Worm (Caenorhabditis elegans) whole organism, midembryonic: ENCODE results near the gene T07D4.2.

ENCODE experiments used
- T22C8.4 ChIP-seq: fragments of 200-800 bp; sonication (Bioruptor generic); IDR thresholded peaks from 2 replicates; pipeline ENCODE4 v1.3.6; 2022; ENCODE audit warnings: missing genetic modification characterization, missing compliant biosample characterization
- cog-1 ChIP-seq: sonication (generic microtip); optimal IDR thresholded peaks from 2 replicates; lab custom pipeline; 2016; ENCODE audit warnings: missing genetic modification characterization, missing compliant biosample characterization
- flt-1 ChIP-seq: fragments of 200-800 bp; sonication (Bioruptor generic); IDR thresholded peaks from 2 replicates; pipeline ENCODE4 v1.3.6; 2022; ENCODE audit warnings: missing genetic modification characterization, missing compliant biosample characterization
- klf-2 ChIP-seq: fragments of 200-800 bp; sonication (Bioruptor generic); conservative IDR thresholded peaks from 2 replicates; pipeline ENCODE4 v1.3.6; 2022; ENCODE audit warnings: missing genetic modification reagents, missing genetic modification characterization, missing compliant biosample characterization
- med-1 ChIP-seq: sonication (generic microtip); optimal IDR thresholded peaks from 2 replicates; lab custom pipeline; 2017; ENCODE audit warnings: missing genetic modification characterization, mild to moderate bottlenecking, missing compliant biosample characterization, antibody characterized with exemption, missing genetic modification reagents; ENCODE audit not compliant: insufficient read depth
- ref-1 ChIP-seq: fragments of 200-800 bp; sonication (Bioruptor generic); conservative IDR thresholded peaks from 2 replicates; pipeline ENCODE4 v1.3.6; 2022; ENCODE audit warnings: missing genetic modification reagents, missing genetic modification characterization, missing compliant biosample characterization
- tab-1 ChIP-seq: fragments of 200-800 bp; sonication (Bioruptor generic); IDR thresholded peaks from 2 replicates; pipeline ENCODE4 v1.3.6; 2022; ENCODE audit warnings: missing genetic modification characterization, missing compliant biosample characterization
- ztf-23 ChIP-seq: fragments of 200-800 bp; sonication (Bioruptor generic); IDR thresholded peaks from 2 replicates; pipeline ENCODE4 v1.3.6; 2022; ENCODE audit warnings: missing genetic modification reagents, missing genetic modification characterization, missing compliant biosample characterization
- ztf-29 ChIP-seq: fragments of 200-800 bp; sonication (Bioruptor generic); IDR thresholded peaks from 2 replicates; pipeline ENCODE4 v1.3.6; 2022; ENCODE audit warnings: missing genetic modification reagents, missing genetic modification characterization, missing compliant biosample characterization

The T07D4.2 gene

DNA sequence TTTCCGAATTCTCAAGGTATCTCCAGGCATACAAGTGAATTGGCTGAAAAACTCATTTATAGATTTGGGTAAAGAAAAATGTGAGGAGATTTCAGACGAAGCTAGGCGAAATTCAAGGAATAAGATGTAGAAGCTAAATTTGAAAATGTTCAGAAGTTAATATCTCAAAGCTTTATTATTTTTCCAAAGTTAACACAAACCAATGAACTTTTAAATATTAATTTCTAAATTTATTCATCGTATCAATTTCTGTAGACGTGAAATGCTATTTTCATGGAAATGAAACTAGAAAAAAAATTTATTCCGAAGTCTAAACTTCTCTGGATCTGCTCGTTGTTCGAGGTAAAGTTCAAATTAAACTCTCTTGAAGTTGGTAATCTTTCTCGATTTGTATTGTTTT, 28.4 kb downstream of the T07D4.2 start, which contains the start of gene agxt-1:
Gene agxt-1, plus strand, starts transcription at position 301 of the 400 bp plus-strand sequence.
- TF ChIP-seq med-1 = no peak
- TF ChIP-seq klf-2 (GFP tag; lab: Robert Waterston, UW) = no peak
- TF ChIP-seq ztf-29 (GFP tag; lab: Robert Waterston, UW) = no peak
- no peak for TF ChIP-seq T22C8.4 (GFP tag; lab: Robert Waterston, UW)
- no peak for TF ChIP-seq ref-1 (GFP tag; lab: Robert Waterston, UW)
- no peak for TF ChIP-seq cog-1 (tag; lab: Kevin White, UChicago)
- TF ChIP-seq flt-1 = no peak
- TF ChIP-seq ztf-23 (GFP tag; lab: Robert Waterston, UW) = no peak
- no peak for TF ChIP-seq tab-1 (GFP tag; lab: Robert Waterston, UW)

DNA sequence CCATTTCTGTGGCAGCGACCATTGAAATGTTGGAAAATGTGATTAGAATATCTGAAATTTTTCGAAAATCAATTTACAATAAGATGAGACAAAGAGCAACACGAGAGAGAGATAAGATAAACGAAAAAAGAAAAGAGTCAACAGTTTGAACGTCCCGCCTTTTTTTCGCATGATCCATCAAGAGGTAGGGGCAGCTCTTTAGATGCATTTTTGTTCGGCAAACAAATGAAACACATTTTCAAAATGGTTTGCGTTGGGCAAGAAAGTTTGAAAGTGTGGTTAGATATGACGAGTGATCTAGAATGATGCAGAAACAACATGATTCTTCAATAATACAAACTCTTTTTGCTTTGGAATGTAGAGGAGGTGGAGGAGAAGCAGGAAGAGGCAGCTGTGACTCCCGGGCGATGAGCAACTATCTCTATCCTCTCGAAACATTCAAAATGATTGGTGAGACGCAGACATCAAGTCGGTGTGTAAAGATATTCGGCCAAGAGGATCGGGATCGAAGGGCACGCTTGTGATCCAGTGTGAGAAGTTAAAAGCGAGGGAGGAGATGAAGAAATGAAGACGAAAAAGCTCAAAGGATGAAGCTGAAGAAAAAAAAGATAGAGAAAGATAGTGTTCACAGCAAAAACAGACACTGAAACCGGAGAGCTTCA, 29.1 kb downstream of the T07D4.2 start, which contains the start of gene F46C5.6:
Gene F46C5.6, minus strand, starts transcription at position 51 of the 662 bp plus-strand sequence.
- TF ChIP-seq T22C8.4 (GFP tag; lab: Robert Waterston, UW) (no peak), cog-1 (tag; lab: Kevin White, UChicago) (no peak), klf-2 (GFP tag; lab: Robert Waterston, UW) (no peak), ref-1 (GFP tag; lab: Robert Waterston, UW) (no peak), med-1 (no peak), ztf-29 (GFP tag; lab: Robert Waterston, UW) (no peak), flt-1 (no peak), ztf-23 (GFP tag; lab: Robert Waterston, UW) (no peak)

DNA sequence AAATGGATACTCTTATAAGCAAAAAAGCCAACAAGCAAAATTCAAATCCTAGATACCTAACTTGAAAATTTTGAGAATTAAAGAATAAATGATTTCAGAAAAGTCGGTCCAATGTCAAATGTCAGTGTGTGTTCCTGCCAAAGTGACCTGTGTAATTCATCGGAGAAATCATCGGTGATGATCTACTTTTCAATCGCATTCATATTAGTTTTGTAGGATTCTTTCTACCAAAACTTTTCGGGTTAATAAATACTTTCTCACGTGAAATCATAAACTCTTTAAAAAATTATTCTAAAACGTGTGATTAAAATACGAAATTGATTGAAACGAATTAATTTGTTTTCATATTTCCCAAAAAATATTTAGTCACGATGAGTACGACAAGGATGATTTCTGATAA, 34.7 kb downstream of the T07D4.2 start, which contains the start of gene F46C5.7:
Gene F46C5.7, plus strand, starts transcription at position 301 of the 400 bp plus-strand sequence.
- TF ChIP-seq flt-1 (no peak), tab-1 (GFP tag; lab: Robert Waterston, UW) (no peak), ztf-23 (GFP tag; lab: Robert Waterston, UW) (no peak), ref-1 (GFP tag; lab: Robert Waterston, UW) (no peak), cog-1 (tag; lab: Kevin White, UChicago) (no peak), T22C8.4 (GFP tag; lab: Robert Waterston, UW) (no peak)

DNA sequence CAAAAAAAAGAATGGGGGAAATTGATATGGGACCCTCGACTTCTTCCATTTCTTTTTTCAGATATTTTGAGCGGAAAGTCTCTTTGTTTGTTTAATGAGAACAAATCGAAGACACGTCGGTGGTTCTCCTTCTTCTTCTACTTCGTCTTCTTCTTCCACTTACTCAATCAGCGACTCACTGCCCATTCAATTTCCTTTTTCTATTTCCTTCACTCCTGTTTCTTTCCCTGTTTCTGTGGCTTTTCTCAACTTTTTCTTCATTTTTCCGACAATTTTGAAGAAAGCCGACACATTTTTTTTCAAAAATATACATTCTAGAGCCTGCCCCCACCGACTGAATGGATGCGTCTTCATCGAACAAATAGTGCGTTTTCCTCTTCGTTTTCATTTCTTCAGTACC, 37.9 kb downstream of the T07D4.2 start, which contains the start of gene F46C5.4:
Gene F46C5.4, plus strand, starts transcription at position 222 of the 400 bp plus-strand sequence.
- no peak for TF ChIP-seq tab-1 (GFP tag; lab: Robert Waterston, UW)
- no peak for TF ChIP-seq flt-1
- TF ChIP-seq med-1 = no peak
- TF ChIP-seq klf-2 (GFP tag; lab: Robert Waterston, UW) = no peak
- no peak for TF ChIP-seq ztf-29 (GFP tag; lab: Robert Waterston, UW)
- no peak for TF ChIP-seq cog-1 (tag; lab: Kevin White, UChicago)
- TF ChIP-seq ztf-23 (GFP tag; lab: Robert Waterston, UW) = no peak
- TF ChIP-seq T22C8.4 (GFP tag; lab: Robert Waterston, UW) = no peak
- TF ChIP-seq ref-1 (GFP tag; lab: Robert Waterston, UW) = no peak

DNA sequence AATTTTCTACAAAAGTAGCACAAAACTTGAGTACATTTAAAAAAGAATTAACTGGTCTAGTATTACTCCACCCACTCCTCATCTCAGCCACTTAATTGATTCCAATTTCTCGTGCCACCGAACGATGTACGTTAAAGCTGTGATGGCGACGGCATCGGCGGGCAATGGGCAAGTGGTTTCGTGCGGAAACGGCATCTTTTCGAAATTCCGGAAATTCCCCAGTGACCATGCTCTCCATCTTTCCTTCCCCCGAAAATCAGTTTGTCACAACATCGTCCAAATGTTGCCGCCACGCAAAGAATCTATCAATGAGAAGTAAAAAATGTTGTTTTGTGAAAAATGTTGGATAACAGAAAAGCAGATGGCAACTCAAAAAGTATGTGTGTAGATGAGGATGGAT, 40.8 kb downstream of the T07D4.2 start:
- TF ChIP-seq ztf-23 (GFP tag; lab: Robert Waterston, UW) = no peak

DNA sequence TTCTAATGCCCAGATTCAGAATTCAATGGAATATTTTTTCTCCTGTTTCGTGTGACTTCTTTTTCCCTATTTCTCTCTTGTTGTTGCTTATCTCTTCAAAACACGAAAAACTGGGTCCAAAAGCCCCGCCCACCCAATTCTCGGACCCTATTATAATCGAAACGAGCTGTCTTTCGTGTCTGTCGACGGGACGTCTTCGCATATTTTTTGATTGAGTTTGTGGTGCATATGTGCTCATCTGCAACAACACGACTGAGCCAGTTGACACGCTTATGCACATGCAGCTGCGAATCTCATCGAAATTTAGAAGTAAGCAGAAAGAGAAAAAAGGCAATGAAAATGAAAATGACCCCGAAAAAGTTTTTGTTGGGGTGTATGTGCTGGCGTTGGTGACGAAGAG, 42.8 kb downstream of the T07D4.2 start:
- no peak for TF ChIP-seq ztf-29 (GFP tag; lab: Robert Waterston, UW)
- no peak for TF ChIP-seq cog-1 (tag; lab: Kevin White, UChicago)
- no peak for TF ChIP-seq ztf-23 (GFP tag; lab: Robert Waterston, UW)
- TF ChIP-seq flt-1 = no peak
- TF ChIP-seq klf-2 (GFP tag; lab: Robert Waterston, UW) = no peak
- TF ChIP-seq T22C8.4 (GFP tag; lab: Robert Waterston, UW) = no peak

DNA sequence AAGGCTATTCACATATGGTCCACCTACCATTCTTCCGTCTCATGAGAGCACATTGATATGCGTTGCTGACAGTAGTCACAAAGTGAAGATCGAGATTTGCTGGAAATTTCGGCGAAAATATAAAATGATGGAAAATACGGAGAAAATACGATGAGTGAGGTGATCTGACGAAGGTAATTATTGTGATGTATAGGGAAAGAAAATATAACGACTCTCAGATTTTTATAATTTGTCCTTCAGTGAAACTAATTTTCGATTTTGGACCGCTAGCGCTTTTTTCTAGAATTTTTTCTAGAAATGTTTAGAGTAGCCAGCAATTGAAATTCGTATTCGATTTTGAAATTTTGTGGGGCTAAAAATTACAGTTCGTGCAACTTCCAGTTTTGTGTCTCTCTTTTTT, 44.6 kb downstream of the T07D4.2 start, which contains the start of gene F46C5.2:
Gene F46C5.2, minus strand, starts transcription at position 101 of the 400 bp plus-strand sequence.
- TF ChIP-seq ztf-23 (GFP tag; lab: Robert Waterston, UW) (no peak), klf-2 (GFP tag; lab: Robert Waterston, UW) (no peak), med-1 (no peak), cog-1 (tag; lab: Kevin White, UChicago) (no peak), tab-1 (GFP tag; lab: Robert Waterston, UW) (no peak), ztf-29 (GFP tag; lab: Robert Waterston, UW) (no peak), flt-1 (no peak), T22C8.4 (GFP tag; lab: Robert Waterston, UW) (no peak), ref-1 (GFP tag; lab: Robert Waterston, UW) (no peak)

DNA sequence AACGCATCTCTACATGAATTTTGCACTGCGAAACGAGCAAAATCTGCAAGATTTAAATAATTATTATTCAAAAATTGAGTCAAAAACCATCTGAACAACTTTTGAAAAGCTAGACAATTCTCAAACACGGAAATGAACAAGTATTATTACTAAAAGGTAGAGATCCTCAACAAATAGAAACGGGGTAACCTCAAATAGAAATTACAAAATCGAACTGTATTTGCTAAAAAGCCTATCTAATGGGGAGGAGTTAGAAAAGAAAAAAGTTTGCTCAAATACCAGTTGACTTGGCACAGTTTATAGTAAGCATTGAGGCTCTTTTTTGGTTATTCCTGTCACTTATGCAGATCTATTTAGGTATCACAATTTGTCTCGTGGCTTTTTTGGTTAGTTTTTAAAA, 48.0 kb downstream of the T07D4.2 start, which contains the start of gene nas-25:
Gene nas-25, plus strand, starts transcription at position 301 of the 400 bp plus-strand sequence.
- no peak for TF ChIP-seq T22C8.4 (GFP tag; lab: Robert Waterston, UW)

DNA sequence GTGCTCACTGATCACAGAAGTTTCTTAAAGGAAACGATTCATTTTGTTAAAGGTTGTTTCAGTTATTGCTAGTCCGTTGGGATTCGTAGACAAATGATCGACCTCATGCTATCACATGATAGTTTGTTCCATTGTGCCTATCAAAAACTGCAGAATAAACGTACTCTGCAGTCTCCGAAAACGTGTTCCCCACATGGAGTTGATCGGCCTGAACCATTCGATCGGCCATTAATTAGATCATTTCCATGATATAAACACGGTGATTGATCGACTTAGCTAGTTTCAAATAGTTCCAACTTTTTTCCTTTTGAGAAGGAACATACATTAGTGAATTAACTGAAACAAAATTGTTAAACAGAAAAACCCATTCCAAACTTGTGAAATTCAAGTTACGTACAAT, 51.0 kb downstream of the T07D4.2 start:
- TF ChIP-seq med-1 = no peak
- no peak for TF ChIP-seq ref-1 (GFP tag; lab: Robert Waterston, UW)
- no peak for TF ChIP-seq ztf-23 (GFP tag; lab: Robert Waterston, UW)
- no peak for TF ChIP-seq cog-1 (tag; lab: Kevin White, UChicago)
- TF ChIP-seq flt-1 = no peak
- TF ChIP-seq klf-2 (GFP tag; lab: Robert Waterston, UW) = no peak
- no peak for TF ChIP-seq T22C8.4 (GFP tag; lab: Robert Waterston, UW)
- no peak for TF ChIP-seq tab-1 (GFP tag; lab: Robert Waterston, UW)
- no peak for TF ChIP-seq ztf-29 (GFP tag; lab: Robert Waterston, UW)

DNA sequence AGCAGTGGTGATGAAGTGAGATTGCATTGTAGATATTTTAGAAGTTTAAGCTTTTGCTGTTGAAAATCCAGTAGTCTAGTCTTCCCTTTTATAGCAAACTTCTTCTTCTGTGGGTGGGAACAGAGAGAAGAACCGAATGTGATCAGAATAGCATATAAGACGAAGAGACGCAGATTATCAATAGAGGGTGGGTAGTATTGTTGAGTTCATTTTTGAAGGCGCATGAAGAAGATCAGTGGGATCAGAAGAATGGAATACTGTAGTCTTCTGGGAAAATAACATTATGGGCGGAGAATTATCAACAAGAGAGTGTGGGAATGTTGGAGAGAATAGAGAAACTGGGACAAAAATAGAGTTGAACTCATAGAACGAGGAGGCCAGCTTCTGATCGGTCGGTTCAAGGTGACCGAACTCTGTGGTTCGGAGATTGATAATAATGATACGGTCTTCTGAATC, 52.6 kb downstream of the T07D4.2 start, which contains the start of gene F46C5.1:
Gene F46C5.1, minus strand, starts transcription at position 51 of the 456 bp plus-strand sequence.
- no peak for TF ChIP-seq flt-1
- no peak for TF ChIP-seq ref-1 (GFP tag; lab: Robert Waterston, UW)
- no peak for TF ChIP-seq ztf-29 (GFP tag; lab: Robert Waterston, UW)
- no peak for TF ChIP-seq cog-1 (tag; lab: Kevin White, UChicago)
- TF ChIP-seq tab-1 (GFP tag; lab: Robert Waterston, UW) = no peak
- TF ChIP-seq T22C8.4 (GFP tag; lab: Robert Waterston, UW) = no peak
- no peak for TF ChIP-seq klf-2 (GFP tag; lab: Robert Waterston, UW)
- no peak for TF ChIP-seq med-1
- no peak for TF ChIP-seq ztf-23 (GFP tag; lab: Robert Waterston, UW)
